Fruit fly (Drosophila melanogaster): ENCODE results near the gene Trs20.

- TF ChIP-seq Hr96 (GFP tag; optimal IDR thresholded peaks at IDR 0.05): no peak
- TF ChIP-seq CG1620 (GFP tag; optimal IDR thresholded peaks at IDR 0.05): no peak
- no peak for TF ChIP-seq CG33017 (tag; optimal IDR thresholded peaks at IDR 0.05)
- no peak for TF ChIP-seq CG5204 (GFP tag; optimal IDR thresholded peaks at IDR 0.05)
- TF ChIP-seq CG11617 (GFP tag; optimal IDR thresholded peaks at IDR 0.05): no peak
- TF ChIP-seq pad (GFP tag; optimal IDR thresholded peaks at IDR 0.05): no peak
- TF ChIP-seq kay (GFP tag; ENCODE audit: borderline replicate concordance): no peak
- no peak for TF ChIP-seq Clk (GFP tag; optimal IDR thresholded peaks at IDR 0.05)
- TF ChIP-seq CG14711 (tag; optimal IDR thresholded peaks at IDR 0.05): no peak
- TF ChIP-seq Crg-1 (GFP tag; optimal IDR thresholded peaks at IDR 0.05): no peak
Observed at dm6 chr3L:16174778-16175177, 43.3 kb upstream of the Trs20 start.
